Worm (Caenorhabditis elegans) whole organism, L4 larva: ENCODE results near the gene gos-28.
"Not testable (repeated sequence)": the region's sequence is repeated elsewhere in the genome, so short reads cannot be mapped to it uniquely, and the experiment has no call there.

Experiments
- R02D3.7 ChIP-seq: fragments of 150-350 bp; sonication (generic microtip); optimal IDR thresholded peaks from 3 replicates; lab custom pipeline; 2014; ENCODE audit warnings: missing biosample characterization, missing genetic modification characterization
- T26A8.4 ChIP-seq: fragments of 200-800 bp; sonication (Bioruptor generic); IDR thresholded peaks from 2 replicates; pipeline ENCODE4 v1.3.6; 2022; ENCODE audit warnings: missing genetic modification characterization, missing compliant biosample characterization
- aly-2 ChIP-seq: sonication (generic microtip); optimal IDR thresholded peaks from 2 replicates; lab custom pipeline; 2018; ENCODE audit warnings: missing biosample characterization, missing genetic modification characterization
- ctbp-1 ChIP-seq: fragments of 200-800 bp; sonication (Bioruptor generic); IDR thresholded peaks from 2 replicates; pipeline ENCODE4 v1.3.6; 2022; ENCODE audit warnings: missing genetic modification reagents, missing genetic modification characterization, missing compliant biosample characterization
- jun-1 ChIP-seq: fragments of 150-350 bp; optimal IDR thresholded peaks from 2 replicates; lab custom pipeline; 2014; ENCODE audit warnings: missing biosample characterization, missing genetic modification reagents, missing genetic modification characterization
- lin-15B ChIP-seq: fragments of 150-350 bp; sonication (generic microtip); optimal IDR thresholded peaks from 3 replicates; lab custom pipeline; 2014; ENCODE audit warnings: missing biosample characterization, missing genetic modification characterization
- unc-62 ChIP-seq, 3 experiments: fragments of 150-350 bp in 1 of 3; sonication (generic microtip); optimal IDR thresholded peaks in 2 of 3; peaks in 1 of 3; 1 replicate in 1 of 3; 2 replicates in 2 of 3; lab custom pipeline; 2014 to 2017; ENCODE audit warnings: missing biosample characterization in 3 of 3, missing genetic modification characterization in 3 of 3, missing genetic modification reagents in 3 of 3, missing genotype in 1 of 3
- zag-1 ChIP-seq: fragments of 150-350 bp; optimal IDR thresholded peaks from 2 replicates; lab custom pipeline; 2014; ENCODE audit warnings: missing biosample characterization, missing genetic modification characterization
- zfp-2 ChIP-seq: sonication (generic microtip); optimal IDR thresholded peaks from 2 replicates; lab custom pipeline; 2016; ENCODE audit warnings: mild to moderate bottlenecking, missing genetic modification characterization, missing compliant biosample characterization

ce11 chrIII:7333906-7334531, 15.0 kb downstream of the gos-28 start:
- 0 out of 2 replicates have a peak, but pooled peaks have one; percentile 34 for TF ChIP-seq ctbp-1 (GFP tag; lab: Robert Waterston, UW)
- not testable (repeated sequence) for TF ChIP-seq aly-2 (tag; lab: Kevin White, UChicago); zag-1 (tag; lab: Kevin White, UChicago); jun-1 (tag; lab: Kevin White, UChicago); zfp-2 (tag; lab: Kevin White, UChicago); T26A8.4; R02D3.7 (tag; lab: Kevin White, UChicago); lin-15B (tag; lab: Kevin White, UChicago); unc-62 (GFP tag; optimal IDR thresholded peaks at IDR 0.05 in 1 of 2; lab: Kevin White, UChicago); unc-62 (tag; optimal IDR thresholded peaks at IDR 0.05; lab: Kevin White, UChicago)
